Fruit fly (Drosophila melanogaster): ENCODE measurements around the gene CG31908.

Gene CG31908

DNA sequence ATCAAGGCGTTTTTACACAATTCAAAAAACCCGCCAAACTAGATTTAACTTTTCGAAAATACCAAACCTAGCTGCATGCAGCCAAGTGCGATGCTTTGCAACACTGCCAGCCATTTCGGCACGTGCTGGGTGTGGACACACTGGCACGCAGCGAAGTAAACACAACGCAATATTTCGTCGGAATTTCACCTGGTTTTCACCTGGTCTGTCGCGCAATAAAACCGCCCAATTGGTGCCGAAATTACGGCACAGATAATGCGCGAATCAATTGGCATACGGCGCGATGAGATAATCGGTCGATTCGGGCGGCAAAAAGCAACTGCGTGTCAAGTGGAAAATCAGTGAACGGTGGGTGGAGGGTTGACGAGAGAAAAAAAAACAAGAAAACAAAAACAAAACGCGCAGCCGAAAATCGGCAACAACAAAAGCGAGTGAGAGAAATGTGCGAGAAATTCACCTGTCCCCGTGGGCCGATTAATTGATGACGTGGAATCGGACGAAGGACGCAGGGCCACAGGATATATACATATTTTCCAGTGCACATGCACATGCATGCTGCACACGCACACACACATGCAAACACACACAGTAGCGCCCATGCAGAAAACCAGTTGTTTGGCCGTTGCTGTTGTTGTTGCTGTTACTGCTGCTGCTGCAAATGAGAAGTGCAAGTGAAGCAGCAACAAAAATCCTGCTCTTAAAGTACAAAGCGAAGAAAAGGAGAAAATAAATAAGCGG is 29.2 kb upstream of the CG31908 start, which contains the start of gene Mnn1:
Mnn1 (plus strand) TSS at position 113 of the 738 bp plus-strand sequence.
- TF ChIP-seq fru (GFP tag; optimal IDR thresholded peaks at IDR 0.05) (peak; percentile 27), Mio (GFP tag; optimal IDR thresholded peaks at IDR 0.05) (no peak), sv (GFP tag; optimal IDR thresholded peaks at IDR 0.05) (peak; percentile 17), Hnf4 (GFP tag; optimal IDR thresholded peaks at IDR 0.05) (no peak), Abd-B (GFP tag; optimal IDR thresholded peaks at IDR 0.05) (no peak), Rel (GFP tag; optimal IDR thresholded peaks at IDR 0.05) (no peak), Rel (tag; optimal IDR thresholded peaks at IDR 0.05) (peak; percentile 86), usp (GFP tag; optimal IDR thresholded peaks at IDR 0.05) (no peak), Dif (GFP tag; optimal IDR thresholded peaks at IDR 0.05; ENCODE audit: partially characterized antibody) (peak; percentile 17), foxo (GFP tag; optimal IDR thresholded peaks at IDR 0.05) (peak in 1 of 2 experiments; percentile 56), Jra (GFP tag; optimal IDR thresholded peaks at IDR 0.05) (no peak), Myc (optimal IDR thresholded peaks at IDR 0.05) (peak; percentile 35), Dfd (GFP tag; optimal IDR thresholded peaks at IDR 0.05) (no peak), ey (GFP tag; optimal IDR thresholded peaks at IDR 0.05) (peak; percentile 41), pan (optimal IDR thresholded peaks at IDR 0.05) (no peak), OdsH (GFP tag; optimal IDR thresholded peaks at IDR 0.05) (no peak), sage (GFP tag; optimal IDR thresholded peaks at IDR 0.05) (no peak), br (GFP tag; optimal IDR thresholded peaks at IDR 0.05) (peak; percentile 1), psq (GFP tag; optimal IDR thresholded peaks at IDR 0.05) (peak; percentile 84), dsf (GFP tag; optimal IDR thresholded peaks at IDR 0.05; ENCODE audit: borderline replicate concordance) (peak; percentile 5), Hr78 (GFP tag; optimal IDR thresholded peaks at IDR 0.05) (no peak), CG32264 (GFP tag; optimal IDR thresholded peaks at IDR 0.05) (no peak), dl (GFP tag; optimal IDR thresholded peaks at IDR 0.05; ENCODE audit: insufficient read depth in 1 of 2, partially characterized antibody in 2 of 2) (peak in 1 of 2 experiments; percentile 8), brk (GFP tag; optimal IDR thresholded peaks at IDR 0.05) (peak; percentile 53), N (GFP tag; optimal IDR thresholded peaks at IDR 0.05) (no peak), tai (GFP tag; optimal IDR thresholded peaks at IDR 0.05) (no peak), woc (GFP tag; optimal IDR thresholded peaks at IDR 0.05) (no peak), Sp1 (GFP tag; optimal IDR thresholded peaks at IDR 0.05) (peak; percentile 51), dmrt93B (GFP tag; optimal IDR thresholded peaks at IDR 0.05) (no peak), lola (GFP tag; optimal IDR thresholded peaks at IDR 0.05) (no peak), Vsx2 (GFP tag; optimal IDR thresholded peaks at IDR 0.05; ENCODE audit: partially characterized antibody) (peak; percentile 15), Hr83 (GFP tag; optimal IDR thresholded peaks at IDR 0.05; ENCODE audit: poor library complexity, severe bottlenecking) (peak; percentile 84), rgr (GFP tag; optimal IDR thresholded peaks at IDR 0.05) (no peak), h (GFP tag; optimal IDR thresholded peaks at IDR 0.05) (peak; percentile 82), GATAd (GFP tag; optimal IDR thresholded peaks at IDR 0.05) (no peak), CG9705 (GFP tag; optimal IDR thresholded peaks at IDR 0.05) (peak; percentile 36), jim (GFP tag; optimal IDR thresholded peaks at IDR 0.05) (peak; percentile 66), HLH106 (tag; optimal IDR thresholded peaks at IDR 0.05) (peak; percentile 42), CrebA (GFP tag; optimal IDR thresholded peaks at IDR 0.05; ENCODE audit: borderline replicate concordance) (no peak)

DNA sequence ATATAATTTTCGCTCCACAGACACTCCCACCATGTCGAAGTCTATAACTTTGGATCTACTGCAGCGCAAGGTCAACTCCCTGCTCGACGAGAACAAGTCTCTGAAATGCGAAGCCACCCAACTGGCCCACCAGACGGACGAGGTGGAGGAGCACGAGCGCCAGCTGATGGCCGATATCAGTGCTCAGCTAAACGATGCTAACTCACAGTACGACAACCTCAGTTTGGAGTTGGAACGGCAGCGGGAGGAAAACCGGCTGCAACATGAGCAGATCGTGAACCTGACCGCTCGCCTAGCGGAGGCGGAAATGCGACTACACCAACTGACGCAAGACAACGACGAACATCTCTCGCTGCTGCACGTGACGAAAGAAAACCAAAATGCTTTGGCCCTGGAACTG is 24.6 kb upstream of the CG31908 start:
- no peak for TF ChIP-seq GATAd (GFP tag; optimal IDR thresholded peaks at IDR 0.05)
- TF ChIP-seq pan (optimal IDR thresholded peaks at IDR 0.05) = no peak
- no peak for TF ChIP-seq HLH106 (tag; optimal IDR thresholded peaks at IDR 0.05)
- TF ChIP-seq CG9705 (GFP tag; optimal IDR thresholded peaks at IDR 0.05) = no peak
- TF ChIP-seq Dif (GFP tag; optimal IDR thresholded peaks at IDR 0.05; ENCODE audit: partially characterized antibody) = no peak
